Fruit fly (Drosophila melanogaster): ENCODE data around the gene CG5112.

CG5112 gene

dm6 chr3R:25460650-25461049 is 30.6 kb upstream of the CG5112 start:
- TF ChIP-seq ss (GFP tag; optimal IDR thresholded peaks at IDR 0.05) (no peak), fd85E (GFP tag; optimal IDR thresholded peaks at IDR 0.05) (no peak), CG11294 (GFP tag; IDR thresholded peaks at IDR 0.05) (no peak), dac (GFP tag; optimal IDR thresholded peaks at IDR 0.05) (no peak), Hr39 (GFP tag; optimal IDR thresholded peaks at IDR 0.05) (no peak), CG15336 (GFP tag; IDR thresholded peaks at IDR 0.05) (no peak), CG1621 (tag; optimal IDR thresholded peaks at IDR 0.05) (no peak), CG11762 (GFP tag; optimal IDR thresholded peaks at IDR 0.05; ENCODE audit: insufficient read depth) (no peak), CG8632 (GFP tag; optimal IDR thresholded peaks at IDR 0.05) (no peak)

- TF ChIP-seq CG6808 (GFP tag; optimal IDR thresholded peaks at IDR 0.05) (peak; percentile 17), CG8319 (GFP tag; optimal IDR thresholded peaks at IDR 0.05) (peak; percentile 11), Smox (GFP tag; optimal IDR thresholded peaks at IDR 0.05) (peak; percentile 76), Sox102F (GFP tag; optimal IDR thresholded peaks at IDR 0.05) (peak; percentile 76), Hr39 (GFP tag; optimal IDR thresholded peaks at IDR 0.05) (peak; percentile 74), CG6792 (GFP tag; optimal IDR thresholded peaks at IDR 0.05) (peak; percentile 55), Hr4 (GFP tag; optimal IDR thresholded peaks at IDR 0.05) (peak; percentile 67), Gug (GFP tag; IDR thresholded peaks at IDR 0.05) (no peak), Met (GFP tag; optimal IDR thresholded peaks at IDR 0.05) (peak; percentile 78), CG8632 (GFP tag; optimal IDR thresholded peaks at IDR 0.05) (peak; percentile 63), topi (GFP tag; optimal IDR thresholded peaks at IDR 0.05) (peak; percentile 52), Hr38 (GFP tag; optimal IDR thresholded peaks at IDR 0.05) (no peak), CG3919 (GFP tag; optimal IDR thresholded peaks at IDR 0.05) (peak; percentile 55), CG16779 (tag; optimal IDR thresholded peaks at IDR 0.05) (no peak), Sox14 (GFP tag; optimal IDR thresholded peaks at IDR 0.05) (peak; percentile 76), CG6163 (GFP tag; IDR thresholded peaks at IDR 0.05) (peak; percentile 13; the same call in 1 of the 3 replicates), CG6276 (GFP tag; optimal IDR thresholded peaks at IDR 0.05) (peak; percentile 32), dsx (GFP tag; optimal IDR thresholded peaks at IDR 0.05; ENCODE audit: poor library complexity, severe bottlenecking) (no peak), CG6854 (GFP tag; optimal IDR thresholded peaks at IDR 0.05) (no peak), acj6 (GFP tag; optimal IDR thresholded peaks at IDR 0.05) (peak; percentile 60), Ets96B (tag; optimal IDR thresholded peaks at IDR 0.05) (peak; percentile 61), Ets21C (GFP tag; optimal IDR thresholded peaks at IDR 0.05) (peak; percentile 50), Eip75B (GFP tag; optimal IDR thresholded peaks at IDR 0.05) (peak; percentile 61), salr (GFP tag; optimal IDR thresholded peaks at IDR 0.05) (peak in 1 of 2 experiments; percentile 45), lz (GFP tag; optimal IDR thresholded peaks at IDR 0.05) (peak; percentile 69), CG11294 (GFP tag; IDR thresholded peaks at IDR 0.05) (no peak), spab (GFP tag; optimal IDR thresholded peaks at IDR 0.05) (peak; percentile 46), net (GFP tag; optimal IDR thresholded peaks at IDR 0.05) (peak; percentile 71), achi (GFP tag; optimal IDR thresholded peaks at IDR 0.05) (peak; percentile 62), svp (GFP tag) (peak; percentile 88), CG10631 (GFP tag; optimal IDR thresholded peaks at IDR 0.05) (peak; percentile 58), CG32006 (GFP tag; optimal IDR thresholded peaks at IDR 0.05) (peak; percentile 77), esn (GFP tag; optimal IDR thresholded peaks at IDR 0.05) (peak; percentile 71), cyc (GFP tag; optimal IDR thresholded peaks at IDR 0.05) (peak; percentile 70), CG34406 (GFP tag; optimal IDR thresholded peaks at IDR 0.05) (peak; percentile 67), CG11762 (GFP tag; optimal IDR thresholded peaks at IDR 0.05; ENCODE audit: insufficient read depth) (peak; percentile 33), CG3032 (tag; optimal IDR thresholded peaks at IDR 0.05) (peak; percentile 31), eg (GFP tag; IDR thresholded peaks at IDR 0.05) (peak; percentile 60; the same call in 2 of the 3 replicates), Blimp-1 (GFP tag; optimal IDR thresholded peaks at IDR 0.05) (no peak), CG10669 (GFP tag; optimal IDR thresholded peaks at IDR 0.05) (peak; percentile 51), CG1621 (tag; optimal IDR thresholded peaks at IDR 0.05) (no peak), ss (GFP tag; optimal IDR thresholded peaks at IDR 0.05) (no peak), Lpt (GFP tag; optimal IDR thresholded peaks at IDR 0.05) (no peak), CG15336 (GFP tag; IDR thresholded peaks at IDR 0.05) (peak; percentile 39; the same call in 1 of the 2 replicates), Eip78C (GFP tag) (peak; percentile 78), CG4318 (GFP tag; optimal IDR thresholded peaks at IDR 0.05) (peak; percentile 39), CG9139 (GFP tag; optimal IDR thresholded peaks at IDR 0.05) (no peak)
Observed at dm6 chr3R:25461666-25462065, 29.6 kb upstream of the CG5112 start.

Data from whole organism, prepupa.